Worm (Caenorhabditis elegans) whole organism, L3 larva: ENCODE results near the gene Y79H2A.12.

Source experiments
- aly-2 ChIP-seq: fragments of 150-350 bp; optimal IDR thresholded peaks from 2 replicates; lab custom pipeline; 2014; ENCODE audit warnings: missing biosample characterization, missing genetic modification characterization
- ama-1 ChIP-seq: fragments of 150-350 bp; optimal IDR thresholded peaks from 2 replicates; lab custom pipeline; 2018
- fkh-10 ChIP-seq: sonication (generic microtip); optimal IDR thresholded peaks from 2 replicates; lab custom pipeline; 2017; ENCODE audit warnings: missing biosample characterization, missing genetic modification reagents, missing genetic modification characterization
- jun-1 ChIP-seq: fragments of 150-350 bp; optimal IDR thresholded peaks from 2 replicates; lab custom pipeline; 2014; ENCODE audit warnings: missing biosample characterization, missing genetic modification reagents, missing genetic modification characterization
- lin-15B ChIP-seq: fragments of 150-350 bp; optimal IDR thresholded peaks from 2 replicates; lab custom pipeline; 2014; ENCODE audit warnings: missing biosample characterization, missing genetic modification characterization
- lin-39 ChIP-seq: fragments of 150-350 bp; optimal IDR thresholded peaks from 2 replicates; lab custom pipeline; 2018; ENCODE audit warnings: missing biosample characterization, missing genetic modification reagents, missing genetic modification characterization
- nhr-28 ChIP-seq: fragments of 150-350 bp; optimal IDR thresholded peaks from 2 replicates; lab custom pipeline; 2014; ENCODE audit warnings: missing biosample characterization, missing genetic modification characterization
- skn-1 ChIP-seq: fragments of 150-350 bp; optimal IDR thresholded peaks from 2 replicates; lab custom pipeline; 2014; ENCODE audit warnings: missing biosample characterization, missing genetic modification characterization
- unc-62 ChIP-seq: fragments of 150-350 bp; sonication (generic microtip); optimal IDR thresholded peaks from 4 replicates; lab custom pipeline; 2014; ENCODE audit warnings: missing biosample characterization, missing genetic modification reagents, missing genetic modification characterization
- ztf-11 ChIP-seq: fragments of 150-350 bp; optimal IDR thresholded peaks from 2 replicates; lab custom pipeline; 2014; ENCODE audit warnings: missing biosample characterization, missing genetic modification characterization

DNA sequence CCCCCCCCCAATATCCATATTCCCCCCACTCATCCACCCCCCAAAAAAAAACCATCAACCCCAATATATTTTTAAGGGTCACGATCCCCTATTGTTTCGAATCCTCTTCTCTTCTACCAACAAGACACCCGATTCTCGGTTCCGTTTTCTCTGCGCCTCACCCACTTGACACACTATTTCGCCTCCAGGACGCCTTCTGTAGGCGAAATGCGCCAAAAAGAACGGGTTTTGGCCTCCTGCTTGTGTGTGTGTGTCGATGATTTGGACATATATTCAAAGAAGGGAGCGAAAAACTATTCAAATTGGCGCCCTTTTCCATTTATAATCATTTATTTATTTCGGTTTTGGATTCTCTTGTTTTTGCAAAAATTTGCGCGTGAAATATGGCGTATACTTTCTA lies 15.6 kb downstream of the Y79H2A.12 start:
- no peak for TF ChIP-seq aly-2
- no peak for TF ChIP-seq lin-15B (tag; lab: Kevin White, UChicago)
- TF ChIP-seq unc-62 (GFP tag; lab: Kevin White, UChicago), result no peak
- TF ChIP-seq skn-1, result no peak
- TF ChIP-seq lin-39 (tag; lab: Kevin White, UChicago), result no peak
- TF ChIP-seq nhr-28, result no peak
- TF ChIP-seq ama-1 (lab: Kevin White, UChicago), result no peak
- TF ChIP-seq ztf-11 (tag; lab: Kevin White, UChicago), result no peak
- TF ChIP-seq fkh-10 (GFP tag; lab: Kevin White, UChicago), result no peak
- no peak for TF ChIP-seq jun-1 (tag; lab: Kevin White, UChicago)
